Worm (Caenorhabditis elegans) whole organism, early embryonic: ENCODE results near the gene sri-73.

Source experiments
- B0310.2 ChIP-seq: sonication (generic microtip); optimal IDR thresholded peaks from 2 replicates; lab custom pipeline; 2016; ENCODE audit warnings: mild to moderate bottlenecking, missing genetic modification characterization, missing compliant biosample characterization
- F13C5.2 ChIP-seq: sonication (generic microtip); optimal IDR thresholded peaks from 2 replicates; lab custom pipeline; 2017; ENCODE audit warnings: mild to moderate bottlenecking, missing genetic modification characterization, inconsistent platforms, missing compliant biosample characterization
- aly-1 ChIP-seq: sonication (generic microtip); optimal IDR thresholded peaks from 2 replicates; lab custom pipeline; 2016; ENCODE audit warnings: missing genetic modification characterization, missing compliant biosample characterization
- ama-1 ChIP-seq: fragments of 150-350 bp; optimal IDR thresholded peaks from 2 replicates; lab custom pipeline; 2014
- ceh-13 ChIP-seq: fragments of 200-800 bp; sonication (Bioruptor generic); optimal IDR thresholded peaks from 2 replicates; lab custom pipeline; 2018; ENCODE audit warnings: mild to moderate bottlenecking, missing genetic modification characterization, missing compliant biosample characterization
- ceh-36 ChIP-seq: sonication (generic microtip); optimal IDR thresholded peaks from 2 replicates; lab custom pipeline; 2016; ENCODE audit warnings: missing genetic modification characterization, inconsistent platforms, missing compliant biosample characterization
- ets-7 ChIP-seq: sonication (generic microtip); optimal IDR thresholded peaks from 2 replicates; lab custom pipeline; 2016; ENCODE audit warnings: missing genotype, missing genetic modification characterization, missing compliant biosample characterization
- flt-1 ChIP-seq: fragments of 200-800 bp; sonication (Bioruptor generic); IDR thresholded peaks from 2 replicates; pipeline ENCODE4 v1.3.6; 2022; ENCODE audit warnings: missing genetic modification characterization, missing compliant biosample characterization
- hmbx-1 ChIP-seq: sonication (generic microtip); optimal IDR thresholded peaks from 2 replicates; lab custom pipeline; 2016; ENCODE audit warnings: mild to moderate bottlenecking, missing genetic modification characterization, missing compliant biosample characterization
- hmg-4 ChIP-seq: fragments of 200-800 bp; sonication (Bioruptor generic); optimal IDR thresholded peaks from 2 replicates; lab custom pipeline; 2018; ENCODE audit warnings: mild to moderate bottlenecking, missing genetic modification characterization, missing compliant biosample characterization
- hnd-1 ChIP-seq: sonication (generic microtip); optimal IDR thresholded peaks from 2 replicates; lab custom pipeline; 2016; ENCODE audit warnings: missing genetic modification characterization, missing compliant biosample characterization
- pes-1 ChIP-seq: fragments of 200-800 bp; sonication (Bioruptor generic); IDR thresholded peaks from 2 replicates; pipeline ENCODE4 v1.3.6; 2022; ENCODE audit warnings: missing genetic modification reagents, missing genetic modification characterization, missing compliant biosample characterization
- scrt-1 ChIP-seq: fragments of 200-800 bp; sonication (Bioruptor generic); IDR thresholded peaks from 2 replicates; pipeline ENCODE4 v1.3.6; 2022; ENCODE audit warnings: missing genetic modification characterization, missing compliant biosample characterization
- sea-1 ChIP-seq: fragments of 200-800 bp; sonication (Bioruptor generic); conservative IDR thresholded peaks from 2 replicates; pipeline ENCODE4 v1.3.6; 2022; ENCODE audit warnings: missing genetic modification characterization, missing compliant biosample characterization
- tbx-11 ChIP-seq: fragments of 200-800 bp; sonication (Bioruptor generic); IDR thresholded peaks from 2 replicates; pipeline ENCODE4 v1.3.6; 2022; ENCODE audit warnings: missing genetic modification characterization, missing compliant biosample characterization
- tbx-37 ChIP-seq: fragments of 200-800 bp; sonication (Bioruptor generic); conservative IDR thresholded peaks from 2 replicates; pipeline ENCODE4 v1.3.6; 2022; ENCODE audit warnings: missing genetic modification reagents, missing genetic modification characterization, missing compliant biosample characterization
- tra-4 ChIP-seq: sonication (generic microtip); optimal IDR thresholded peaks from 2 replicates; lab custom pipeline; 2017; ENCODE audit warnings: missing genetic modification characterization, missing compliant biosample characterization

Gene sri-73

DNA sequence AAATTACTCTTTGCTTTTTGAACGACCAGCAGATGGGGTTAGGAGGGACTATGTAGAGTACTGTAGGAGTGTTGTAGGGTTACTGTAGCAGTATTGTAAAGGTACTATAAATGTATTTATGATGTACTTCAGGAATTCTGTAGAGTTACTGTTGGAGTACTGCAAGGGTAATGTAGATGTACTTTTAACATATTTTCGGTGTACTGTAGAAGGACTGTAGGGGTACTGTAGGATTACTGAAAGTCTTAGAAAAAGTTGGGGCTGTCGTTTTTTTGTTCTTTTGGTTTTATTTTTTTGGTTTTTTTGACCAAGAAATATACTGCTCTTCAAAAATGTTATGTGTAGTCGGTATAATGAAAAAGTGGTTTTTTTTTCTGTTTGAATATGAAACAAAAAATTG, 32.7 kb upstream of the sri-73 start:
- TF ChIP-seq hmbx-1 (tag; lab: Kevin White, UChicago) (no peak), ceh-13 (GFP tag; lab: Kevin White, UChicago) (no peak), ets-7 (tag; lab: Kevin White, UChicago) (no peak), aly-1 (tag; lab: Kevin White, UChicago) (no peak), hnd-1 (tag; lab: Kevin White, UChicago) (no peak), B0310.2 (tag; lab: Kevin White, UChicago) (no peak), tra-4 (tag; lab: Kevin White, UChicago) (no peak)

ce11 chrV:597823-598222, 31.9 kb upstream of the sri-73 start:
- TF ChIP-seq aly-1 (tag; lab: Kevin White, UChicago): no peak
- no peak for TF ChIP-seq tbx-11 (GFP tag; lab: Robert Waterston, UW)
- TF ChIP-seq hmbx-1 (tag; lab: Kevin White, UChicago): no peak
- TF ChIP-seq hnd-1 (tag; lab: Kevin White, UChicago): no peak
- no peak for TF ChIP-seq ceh-36 (tag; lab: Kevin White, UChicago)
- TF ChIP-seq F13C5.2 (tag; lab: Kevin White, UChicago): no peak
- TF ChIP-seq pes-1 (GFP tag; lab: Robert Waterston, UW): no peak
- no peak for TF ChIP-seq scrt-1 (GFP tag; lab: Robert Waterston, UW)
- no peak for TF ChIP-seq sea-1
- no peak for TF ChIP-seq ceh-13 (GFP tag; lab: Kevin White, UChicago)
- TF ChIP-seq B0310.2 (tag; lab: Kevin White, UChicago): no peak
- TF ChIP-seq tra-4 (tag; lab: Kevin White, UChicago): no peak

- no peak for TF ChIP-seq F13C5.2 (tag; lab: Kevin White, UChicago)
- TF ChIP-seq sea-1: no peak
- TF ChIP-seq tbx-37 (GFP tag; lab: Robert Waterston, UW): no peak
- no peak for TF ChIP-seq ceh-36 (tag; lab: Kevin White, UChicago)
- TF ChIP-seq ets-7 (tag; lab: Kevin White, UChicago): no peak
- no peak for TF ChIP-seq tbx-11 (GFP tag; lab: Robert Waterston, UW)
- no peak for TF ChIP-seq hnd-1 (tag; lab: Kevin White, UChicago)
- no peak for TF ChIP-seq pes-1 (GFP tag; lab: Robert Waterston, UW)
- TF ChIP-seq hmbx-1 (tag; lab: Kevin White, UChicago): no peak
- no peak for TF ChIP-seq ceh-13 (GFP tag; lab: Kevin White, UChicago)
Observed at ce11 chrV:596923-597322, 31.0 kb upstream of the sri-73 start.

DNA sequence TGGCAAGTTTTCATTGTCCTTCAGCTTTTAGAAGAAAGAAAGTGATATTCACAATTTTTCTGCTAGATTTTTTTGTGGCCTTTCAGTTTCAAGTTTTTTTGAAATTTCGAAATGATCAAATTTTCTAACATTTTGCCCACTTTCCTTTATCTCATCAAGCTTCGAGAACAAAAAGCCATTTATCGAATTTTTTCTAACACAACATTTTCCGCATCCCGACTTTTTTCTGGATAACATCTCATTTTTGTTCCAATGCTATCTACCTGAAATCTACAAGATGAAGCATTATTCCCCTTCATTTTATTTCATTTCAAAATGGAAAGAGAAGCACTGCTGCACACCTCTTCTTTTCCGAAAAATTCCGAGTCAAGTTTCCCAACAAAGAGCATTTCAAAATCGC, 27.1 kb upstream of the sri-73 start, which contains the start of gene ZK488.5:
ZK488.5 (plus strand) TSS at position 301 of the 400 bp plus-strand sequence.
- TF ChIP-seq hmg-4 (GFP tag; lab: Kevin White, UChicago) (no peak), sea-1 (no peak), tbx-37 (GFP tag; lab: Robert Waterston, UW) (no peak), tra-4 (tag; lab: Kevin White, UChicago) (no peak), scrt-1 (GFP tag; lab: Robert Waterston, UW) (no peak), ceh-36 (tag; lab: Kevin White, UChicago) (no peak), flt-1 (no peak), ets-7 (tag; lab: Kevin White, UChicago) (no peak), tbx-11 (GFP tag; lab: Robert Waterston, UW) (no peak), aly-1 (tag; lab: Kevin White, UChicago) (no peak), hnd-1 (tag; lab: Kevin White, UChicago) (no peak), pes-1 (GFP tag; lab: Robert Waterston, UW) (no peak), ama-1 (no peak), ceh-13 (GFP tag; lab: Kevin White, UChicago) (no peak), F13C5.2 (tag; lab: Kevin White, UChicago) (no peak)

DNA sequence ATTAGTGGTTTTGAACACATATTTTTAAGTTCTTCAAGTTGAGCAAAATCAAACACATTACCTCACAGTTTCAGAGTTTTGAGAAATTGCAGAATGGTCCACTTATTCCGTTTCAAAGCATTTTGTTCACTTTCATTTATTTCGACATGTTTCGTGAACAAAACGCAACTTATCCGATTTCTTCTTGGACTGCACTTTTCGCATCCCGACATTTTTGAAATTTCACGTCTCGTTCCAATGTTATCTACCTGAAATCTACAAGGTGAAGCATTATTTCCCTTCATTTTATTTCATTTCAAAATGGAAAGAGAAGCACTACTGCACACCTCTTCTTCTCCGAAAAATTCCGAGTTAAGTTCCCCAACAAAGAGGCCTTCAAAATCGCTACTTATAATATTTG, 24.3 kb upstream of the sri-73 start, which contains the start of gene ZK488.6:
ZK488.6 (plus strand) TSS at position 301 of the 400 bp plus-strand sequence.
- no peak for TF ChIP-seq tbx-11 (GFP tag; lab: Robert Waterston, UW)
- no peak for TF ChIP-seq scrt-1 (GFP tag; lab: Robert Waterston, UW)
- no peak for TF ChIP-seq pes-1 (GFP tag; lab: Robert Waterston, UW)
- no peak for TF ChIP-seq hmg-4 (GFP tag; lab: Kevin White, UChicago)
- no peak for TF ChIP-seq hnd-1 (tag; lab: Kevin White, UChicago)
- no peak for TF ChIP-seq aly-1 (tag; lab: Kevin White, UChicago)
- TF ChIP-seq B0310.2 (tag; lab: Kevin White, UChicago): no peak

- TF ChIP-seq hnd-1 (tag; lab: Kevin White, UChicago) (no peak), hmg-4 (GFP tag; lab: Kevin White, UChicago) (no peak), tbx-11 (GFP tag; lab: Robert Waterston, UW) (no peak), ama-1 (no peak), tra-4 (tag; lab: Kevin White, UChicago) (no peak), pes-1 (GFP tag; lab: Robert Waterston, UW) (no peak), B0310.2 (tag; lab: Kevin White, UChicago) (no peak), sea-1 (no peak), hmbx-1 (tag; lab: Kevin White, UChicago) (no peak), aly-1 (tag; lab: Kevin White, UChicago) (no peak), flt-1 (no peak), tbx-37 (GFP tag; lab: Robert Waterston, UW) (no peak), ets-7 (tag; lab: Kevin White, UChicago) (no peak), scrt-1 (GFP tag; lab: Robert Waterston, UW) (no peak), ceh-13 (GFP tag; lab: Kevin White, UChicago) (no peak), ceh-36 (tag; lab: Kevin White, UChicago) (no peak)
Observed at ce11 chrV:587818-588217, 21.9 kb upstream of the sri-73 start, which contains the start of gene K06H6.1. TSS of gene K06H6.1 (plus strand) at chrV:588118.

DNA sequence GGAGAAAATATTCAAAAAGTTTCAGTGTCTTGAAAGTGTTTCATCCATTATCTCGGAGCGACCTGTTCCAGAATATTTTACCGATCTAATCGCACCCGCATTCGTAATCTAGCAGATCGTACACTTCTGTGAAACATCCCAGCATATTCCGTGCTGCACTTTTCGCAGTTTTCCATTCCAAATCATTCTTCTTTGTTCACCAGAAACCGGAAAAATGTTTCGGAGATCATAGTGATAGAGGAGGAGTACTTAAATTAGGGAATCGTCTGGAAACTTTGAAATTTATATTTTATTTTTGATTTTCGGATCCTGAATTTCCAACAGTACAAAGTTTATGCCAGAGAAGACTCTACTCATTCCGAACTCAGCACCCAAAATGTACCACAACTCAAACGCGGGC, 19.6 kb upstream of the sri-73 start, which contains the start of gene K06H6.2:
K06H6.2 (plus strand) TSS at position 301 of the 400 bp plus-strand sequence.
- TF ChIP-seq hmbx-1 (tag; lab: Kevin White, UChicago) (no peak), ceh-36 (tag; lab: Kevin White, UChicago) (no peak), tbx-37 (GFP tag; lab: Robert Waterston, UW) (no peak), ets-7 (tag; lab: Kevin White, UChicago) (no peak), scrt-1 (GFP tag; lab: Robert Waterston, UW) (no peak), tra-4 (tag; lab: Kevin White, UChicago) (no peak), flt-1 (no peak), tbx-11 (GFP tag; lab: Robert Waterston, UW) (no peak), B0310.2 (tag; lab: Kevin White, UChicago) (no peak), hnd-1 (tag; lab: Kevin White, UChicago) (no peak), ama-1 (no peak), ceh-13 (GFP tag; lab: Kevin White, UChicago) (no peak), F13C5.2 (tag; lab: Kevin White, UChicago) (no peak), pes-1 (GFP tag; lab: Robert Waterston, UW) (no peak), sea-1 (no peak), aly-1 (tag; lab: Kevin White, UChicago) (no peak)
